Worm (Caenorhabditis elegans) whole organism, late embryonic: ENCODE measurements around the gene ins-11.
"Not testable (repeated sequence)": the region's sequence is repeated elsewhere in the genome, so short reads cannot be mapped to it uniquely, and the experiment has no call there.

Experiments used
- C08G9.2 ChIP-seq: sonication (generic microtip); optimal IDR thresholded peaks from 2 replicates; lab custom pipeline; 2016; ENCODE audit warnings: mild to moderate bottlenecking, missing genetic modification characterization, moderate library complexity, missing compliant biosample characterization
- F13H6.1 ChIP-seq: sonication (generic microtip); optimal IDR thresholded peaks from 2 replicates; lab custom pipeline; 2016; ENCODE audit warnings: missing genetic modification characterization, missing compliant biosample characterization
- K02D7.2 ChIP-seq: sonication (generic microtip); optimal IDR thresholded peaks from 2 replicates; lab custom pipeline; 2017; ENCODE audit warnings: mild to moderate bottlenecking, missing genetic modification characterization, missing compliant biosample characterization
- T23F11.4 ChIP-seq: fragments of 200-800 bp; sonication (Bioruptor generic); optimal IDR thresholded peaks from 2 replicates; lab custom pipeline; 2018; ENCODE audit warnings: mild to moderate bottlenecking, missing genetic modification characterization, missing compliant biosample characterization
- Y22D7AL.16 ChIP-seq: sonication (generic microtip); optimal IDR thresholded peaks from 2 replicates; lab custom pipeline; 2016; ENCODE audit warnings: missing genetic modification characterization, missing compliant biosample characterization
- ahr-1 ChIP-seq: sonication (generic microtip); optimal IDR thresholded peaks from 2 replicates; lab custom pipeline; 2016; ENCODE audit warnings: missing genetic modification characterization, missing compliant biosample characterization
- ama-1 ChIP-seq: fragments of 150-350 bp; optimal IDR thresholded peaks from 2 replicates; lab custom pipeline; 2014
- ceh-30 ChIP-seq: fragments of 150-350 bp; optimal IDR thresholded peaks from 2 replicates; lab custom pipeline; 2014; ENCODE audit warnings: missing biosample characterization, missing genetic modification characterization
- ceh-45 ChIP-seq: fragments of 200-800 bp; sonication (Bioruptor generic); IDR thresholded peaks from 2 replicates; pipeline ENCODE4 v1.3.6; 2022; ENCODE audit warnings: missing genetic modification reagents, missing genetic modification characterization, missing compliant biosample characterization
- ceh-9 ChIP-seq: sonication (generic microtip); optimal IDR thresholded peaks from 2 replicates; lab custom pipeline; 2016; ENCODE audit warnings: mild to moderate bottlenecking, missing genetic modification characterization, inconsistent platforms, missing compliant biosample characterization
- dmd-4 ChIP-seq: sonication (generic microtip); optimal IDR thresholded peaks from 2 replicates; lab custom pipeline; 2016; ENCODE audit warnings: borderline replicate concordance, missing genetic modification characterization, missing compliant biosample characterization
- elt-4 ChIP-seq: sonication (generic microtip); optimal IDR thresholded peaks from 2 replicates; lab custom pipeline; 2016; ENCODE audit warnings: missing genetic modification characterization, missing compliant biosample characterization
- fkh-10 ChIP-seq: fragments of 150-350 bp; optimal IDR thresholded peaks from 2 replicates; lab custom pipeline; 2014; ENCODE audit warnings: missing biosample characterization, missing genetic modification reagents, missing genetic modification characterization
- fkh-6 ChIP-seq: sonication (generic microtip); optimal IDR thresholded peaks from 2 replicates; lab custom pipeline; 2016; ENCODE audit warnings: missing genetic modification characterization, missing compliant biosample characterization
- gmeb-2 ChIP-seq: sonication (generic microtip); optimal IDR thresholded peaks from 2 replicates; lab custom pipeline; 2016; ENCODE audit warnings: missing genetic modification characterization, inconsistent platforms, missing compliant biosample characterization
- hlh-13 ChIP-seq: fragments of 200-800 bp; sonication (Bioruptor generic); optimal IDR thresholded peaks from 2 replicates; lab custom pipeline; 2018; ENCODE audit warnings: mild to moderate bottlenecking, missing genetic modification characterization, missing compliant biosample characterization
- hlh-15 ChIP-seq: sonication (generic microtip); optimal IDR thresholded peaks from 2 replicates; lab custom pipeline; 2016; ENCODE audit warnings: missing genetic modification characterization, missing compliant biosample characterization
- hlh-30 ChIP-seq: sonication (generic microtip); optimal IDR thresholded peaks from 2 replicates; lab custom pipeline; 2017; ENCODE audit warnings: antibody characterized with exemption, missing genetic modification characterization, missing compliant biosample characterization; ENCODE audit not compliant: insufficient read depth
- hlh-8 ChIP-seq: sonication (generic microtip); optimal IDR thresholded peaks from 2 replicates; lab custom pipeline; 2016; ENCODE audit warnings: missing genotype, missing genetic modification characterization, missing compliant biosample characterization
- lin-11 ChIP-seq: fragments of 200-800 bp; sonication (Bioruptor generic); optimal IDR thresholded peaks from 2 replicates; lab custom pipeline; 2018; ENCODE audit warnings: mild to moderate bottlenecking, missing genetic modification characterization, missing compliant biosample characterization
- mec-3 ChIP-seq: sonication (generic microtip); optimal IDR thresholded peaks from 2 replicates; lab custom pipeline; 2016; ENCODE audit warnings: borderline replicate concordance, missing genetic modification characterization, missing compliant biosample characterization
- nfya-1 ChIP-seq: sonication (generic microtip); optimal IDR thresholded peaks from 2 replicates; lab custom pipeline; 2017; ENCODE audit warnings: missing genetic modification characterization, mild to moderate bottlenecking, missing compliant biosample characterization, antibody characterized with exemption, moderate library complexity
- nhr-232 ChIP-seq: sonication (generic microtip); optimal IDR thresholded peaks from 2 replicates; lab custom pipeline; 2016; ENCODE audit warnings: missing genetic modification characterization, missing compliant biosample characterization
- pag-3 ChIP-seq: sonication (generic microtip); optimal IDR thresholded peaks from 2 replicates; lab custom pipeline; 2016; ENCODE audit warnings: missing compliant biosample characterization, missing genetic modification characterization, borderline replicate concordance
- pat-9 ChIP-seq: fragments of 200-800 bp; sonication (Bioruptor generic); optimal IDR thresholded peaks from 2 replicates; lab custom pipeline; 2018; ENCODE audit warnings: mild to moderate bottlenecking, missing genetic modification characterization, moderate library complexity, missing compliant biosample characterization
- pqm-1 ChIP-seq: sonication (generic microtip); optimal IDR thresholded peaks from 2 replicates; lab custom pipeline; 2016; ENCODE audit warnings: missing genetic modification characterization, missing compliant biosample characterization
- pros-1 ChIP-seq: fragments of 150-350 bp; optimal IDR thresholded peaks from 2 replicates; lab custom pipeline; 2014; ENCODE audit warnings: missing biosample characterization, missing genetic modification reagents, missing genetic modification characterization
- sdc-2 ChIP-seq: sonication (generic microtip); optimal IDR thresholded peaks from 2 replicates; lab custom pipeline; 2016; ENCODE audit warnings: missing genotype, missing genetic modification characterization, missing compliant biosample characterization
- sox-2 ChIP-seq: fragments of 200-800 bp; sonication (Bioruptor generic); IDR thresholded peaks from 2 replicates; pipeline ENCODE4 v1.3.6; 2022; ENCODE audit warnings: missing genetic modification reagents, missing genetic modification characterization, missing compliant biosample characterization
- syd-9 ChIP-seq: sonication (generic microtip); optimal IDR thresholded peaks from 2 replicates; lab custom pipeline; 2016; ENCODE audit warnings: mild to moderate bottlenecking, missing genetic modification characterization, moderate library complexity, missing compliant biosample characterization
- unc-3 ChIP-seq, 2 experiments: fragments of 200-800 bp in 1 of 2; sonication (Bioruptor generic) in 1 of 2; sonication (generic microtip) in 1 of 2; conservative IDR thresholded peaks in 1 of 2; optimal IDR thresholded peaks in 1 of 2; 2 replicates each; pipeline versions ENCODE4 v1.3.6 to Lab custom; 2016 to 2022; ENCODE audit warnings: missing compliant biosample characterization in 2 of 2, missing genetic modification characterization in 2 of 2, missing genetic modification reagents in 1 of 2
- unc-86 ChIP-seq: sonication (generic microtip); optimal IDR thresholded peaks from 2 replicates; lab custom pipeline; 2016; ENCODE audit warnings: missing genetic modification characterization, missing compliant biosample characterization
- zip-5 ChIP-seq: sonication (generic microtip); optimal IDR thresholded peaks from 2 replicates; lab custom pipeline; 2016; ENCODE audit warnings: missing genetic modification characterization, missing compliant biosample characterization

The ins-11 gene

DNA sequence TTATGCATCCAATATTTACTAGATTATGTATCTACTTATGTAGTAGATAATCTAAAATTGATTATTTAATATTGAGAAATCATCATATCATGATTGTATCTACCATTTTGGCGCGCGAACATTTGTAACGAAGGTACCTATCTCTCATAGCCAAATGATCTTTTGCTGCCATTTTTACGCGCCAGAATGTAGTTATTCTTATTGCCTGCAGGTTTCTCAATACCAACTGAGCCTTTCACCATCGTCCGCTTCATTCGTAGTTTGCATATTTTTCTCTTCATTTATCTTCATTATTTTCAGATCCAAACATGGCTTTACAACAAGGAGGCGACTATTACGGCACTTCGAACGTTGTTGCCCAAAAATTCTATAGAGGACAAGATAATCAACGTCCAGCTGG is 28.7 kb upstream of the ins-11 start, which contains the start of gene ZK177.1:
Gene ZK177.1, plus strand, starts transcription at position 301 of the 400 bp plus-strand sequence.
- TF ChIP-seq pag-3 (tag; lab: Kevin White, UChicago) = no peak
- no peak for TF ChIP-seq pros-1 (tag; lab: Kevin White, UChicago)
- no peak for TF ChIP-seq pqm-1

DNA sequence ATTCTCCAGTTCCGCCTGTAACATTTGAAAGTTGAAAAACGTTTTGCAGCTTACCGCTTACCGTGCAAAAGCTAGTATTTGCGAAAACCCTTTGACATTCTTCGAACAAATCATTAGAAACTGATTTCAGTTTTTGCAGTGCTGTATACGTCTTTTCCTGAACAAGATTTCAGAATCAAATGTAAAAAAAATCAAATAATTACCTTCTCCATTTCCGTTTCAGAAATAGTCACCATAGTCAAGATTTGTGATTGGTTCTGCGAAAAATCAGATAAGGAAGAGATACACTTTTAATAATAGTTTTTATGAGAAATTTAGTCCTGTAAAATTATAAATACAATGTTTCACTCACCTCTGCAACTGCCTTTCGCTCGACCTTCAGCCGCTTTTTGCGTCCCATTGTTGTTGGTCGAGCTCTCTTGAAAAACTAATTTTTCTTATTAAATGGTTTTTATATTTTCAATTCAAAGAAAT is 24.6 kb upstream of the ins-11 start, which contains the start of gene C17C3.9:
Gene C17C3.9, minus strand, starts transcription at position 424 of the 474 bp plus-strand sequence.
- TF ChIP-seq hlh-15 (tag; lab: Kevin White, UChicago) = no peak
- TF ChIP-seq Y22D7AL.16 = no peak
- TF ChIP-seq K02D7.2 (tag; lab: Kevin White, UChicago) = no peak
- TF ChIP-seq pros-1 (tag; lab: Kevin White, UChicago) = no peak
- TF ChIP-seq dmd-4 (tag; lab: Kevin White, UChicago) = no peak
- TF ChIP-seq C08G9.2 (tag; lab: Kevin White, UChicago) = no peak
- no peak for TF ChIP-seq gmeb-2 (tag; lab: Kevin White, UChicago)
- TF ChIP-seq unc-3 (GFP tag; conservative IDR thresholded peaks at IDR 0.05; lab: Robert Waterston, UW) = no peak
- no peak for TF ChIP-seq unc-3 (tag; optimal IDR thresholded peaks at IDR 0.05; lab: Kevin White, UChicago)
- no peak for TF ChIP-seq nhr-232 (tag; lab: Kevin White, UChicago)
- no peak for TF ChIP-seq ceh-9
- no peak for TF ChIP-seq T23F11.4 (GFP tag; lab: Kevin White, UChicago)
- TF ChIP-seq lin-11 (tag; lab: Kevin White, UChicago) = no peak
- TF ChIP-seq, all 69 proteins: peak for 0

- TF ChIP-seq sox-2 (GFP tag; lab: Robert Waterston, UW) = no peak
- no peak for TF ChIP-seq T23F11.4 (GFP tag; lab: Kevin White, UChicago)
- no peak for TF ChIP-seq hlh-30
- TF ChIP-seq fkh-6 (tag; lab: Kevin White, UChicago) = no peak
- no peak for TF ChIP-seq nfya-1 (tag; lab: Kevin White, UChicago)
- TF ChIP-seq unc-86 (tag; lab: Kevin White, UChicago) = no peak
- no peak for TF ChIP-seq pat-9 (tag; lab: Kevin White, UChicago)
- no peak for TF ChIP-seq dmd-4 (tag; lab: Kevin White, UChicago)
- no peak for TF ChIP-seq hlh-13 (GFP tag; lab: Kevin White, UChicago)
- no peak for TF ChIP-seq gmeb-2 (tag; lab: Kevin White, UChicago)
- no peak for TF ChIP-seq elt-4 (tag; lab: Kevin White, UChicago)
- no peak for TF ChIP-seq sdc-2 (tag; lab: Kevin White, UChicago)
- TF ChIP-seq mec-3 (tag; lab: Kevin White, UChicago) = no peak
- TF ChIP-seq F13H6.1 = no peak
- TF ChIP-seq lin-11 (tag; lab: Kevin White, UChicago) = no peak
- TF ChIP-seq zip-5 = no peak
- TF ChIP-seq pag-3 (tag; lab: Kevin White, UChicago) = no peak
Observed at ce11 chrII:5533642-5534041, 22.9 kb upstream of the ins-11 start, which contains the start of gene hlh-26. Gene hlh-26, minus strand, starts transcription at chrII:5533742.

DNA sequence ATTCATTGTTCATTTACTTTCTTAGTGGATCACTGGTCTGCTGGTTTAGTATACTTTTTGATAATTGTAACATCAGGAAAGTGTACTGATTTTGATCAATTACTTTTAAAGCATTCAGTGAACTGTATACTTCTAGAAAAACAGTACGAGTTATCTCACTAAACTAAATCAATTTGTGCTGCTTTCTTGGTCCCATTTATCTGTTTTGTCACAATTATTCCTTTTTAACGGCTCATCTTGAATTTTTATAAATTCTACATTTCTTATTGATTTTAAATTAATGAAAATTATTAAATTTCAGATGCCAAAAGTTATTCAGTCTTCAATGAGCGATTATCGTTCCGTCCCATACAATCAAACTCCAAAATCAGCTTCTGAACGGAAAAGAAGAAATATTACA is 21.6 kb upstream of the ins-11 start, which contains the start of gene hlh-25:
Gene hlh-25, plus strand, starts transcription at position 301 of the 400 bp plus-strand sequence.
- TF ChIP-seq ceh-30 (tag; lab: Kevin White, UChicago); fkh-10; syd-9 (tag; lab: Kevin White, UChicago): not testable (repeated sequence)

- TF ChIP-seq ceh-30 (tag; lab: Kevin White, UChicago) = no peak
- TF ChIP-seq ceh-45 = no peak
- TF ChIP-seq gmeb-2 (tag; lab: Kevin White, UChicago) = no peak
- TF ChIP-seq ahr-1 (tag; lab: Kevin White, UChicago) = no peak
- no peak for TF ChIP-seq F13H6.1
- no peak for TF ChIP-seq unc-3 (GFP tag; conservative IDR thresholded peaks at IDR 0.05; lab: Robert Waterston, UW)
- TF ChIP-seq unc-3 (tag; optimal IDR thresholded peaks at IDR 0.05; lab: Kevin White, UChicago) = no peak
- no peak for TF ChIP-seq K02D7.2 (tag; lab: Kevin White, UChicago)
- no peak for TF ChIP-seq hlh-30
- TF ChIP-seq lin-11 (tag; lab: Kevin White, UChicago) = no peak
- no peak for TF ChIP-seq ama-1 (lab: Kevin White, UChicago)
- no peak for TF ChIP-seq hlh-8
- TF ChIP-seq sox-2 (GFP tag; lab: Robert Waterston, UW) = no peak
Observed at ce11 chrII:5537078-5537477, 19.5 kb upstream of the ins-11 start.
